Fruit fly (Drosophila melanogaster) whole organism: ENCODE results near the gene Kua.

Experiments
- CG8478 ChIP-seq: fragments of >200 bp; optimal IDR thresholded peaks from 2 replicates; lab custom pipeline; 2018; ENCODE audit warnings: inconsistent platforms
- EcR ChIP-seq, 2 experiments: fragments of >200 bp; optimal IDR thresholded peaks; 2 replicates each; lab custom pipeline; 2017; ENCODE audit warnings: missing biosample characterization in 2 of 2, missing genetic modification characterization in 2 of 2, missing genetic modification reagents in 2 of 2
- pan ChIP-seq: fragments of >200 bp; optimal IDR thresholded peaks from 2 replicates; lab custom pipeline; 2017
- psq ChIP-seq: fragments of >200 bp; optimal IDR thresholded peaks from 2 replicates; lab custom pipeline; 2017
- usp ChIP-seq: fragments of >200 bp; optimal IDR thresholded peaks from 2 replicates; lab custom pipeline; 2017; ENCODE audit warnings: missing biosample characterization, missing genetic modification characterization, mixed read lengths

dm6 chr2L:20082965-20083855 lies 14.2 kb upstream of the Kua start:
- no peak for TF ChIP-seq EcR (GFP tag; optimal IDR thresholded peaks at IDR 0.05; lab: Kevin White, UChicago)
- no peak for TF ChIP-seq psq
- TF ChIP-seq CG8478: no peak
- no peak for TF ChIP-seq usp (GFP tag; lab: Kevin White, UChicago)
- no peak for TF ChIP-seq pan (lab: Kevin White, UChicago)
